Worm (Caenorhabditis elegans) whole organism, mixed stage, embryonic: ENCODE data around the gene npr-40.

Experiments
- M03D4.4 ChIP-seq: sonication (generic microtip); optimal IDR thresholded peaks from 2 replicates; lab custom pipeline; 2017; ENCODE audit warnings: mild to moderate bottlenecking, missing genetic modification characterization, missing compliant biosample characterization
- bed-3 ChIP-seq: fragments of 200-800 bp; sonication (Bioruptor generic); optimal IDR thresholded peaks from 3 replicates; lab custom pipeline; 2018; ENCODE audit warnings: mild to moderate bottlenecking, missing genetic modification characterization, moderate library complexity, missing compliant biosample characterization
- blmp-1 ChIP-seq: fragments of 150-350 bp; optimal IDR thresholded peaks from 2 replicates; lab custom pipeline; 2014; ENCODE audit warnings: missing biosample characterization, missing genetic modification characterization
- ceh-39 ChIP-seq: fragments of 150-350 bp; optimal IDR thresholded peaks from 2 replicates; lab custom pipeline; 2014; ENCODE audit warnings: missing biosample characterization, missing genetic modification characterization
- ceh-83 ChIP-seq: fragments of 200-800 bp; sonication (Bioruptor generic); optimal IDR thresholded peaks from 2 replicates; lab custom pipeline; 2018; ENCODE audit warnings: mild to moderate bottlenecking, missing genetic modification characterization, missing compliant biosample characterization
- ces-1 ChIP-seq: fragments of 150-350 bp; optimal IDR thresholded peaks from 2 replicates; lab custom pipeline; 2014; ENCODE audit warnings: missing biosample characterization, missing genetic modification reagents, missing genetic modification characterization
- cnd-1 ChIP-seq: fragments of 200-800 bp; sonication (Bioruptor generic); optimal IDR thresholded peaks from 2 replicates; lab custom pipeline; 2018; ENCODE audit warnings: mild to moderate bottlenecking, missing genetic modification characterization, missing compliant biosample characterization
- elt-1 ChIP-seq: sonication (generic microtip); optimal IDR thresholded peaks from 2 replicates; lab custom pipeline; 2017; ENCODE audit warnings: missing genetic modification characterization, mild to moderate bottlenecking, missing compliant biosample characterization, antibody characterized with exemption, moderate library complexity, borderline replicate concordance; ENCODE audit not compliant: insufficient read depth
- elt-3 ChIP-seq: fragments of 150-350 bp; optimal IDR thresholded peaks from 2 replicates; lab custom pipeline; 2014; ENCODE audit warnings: missing biosample characterization, missing genetic modification characterization
- flh-1 ChIP-seq: fragments of 200-800 bp; sonication (Bioruptor generic); optimal IDR thresholded peaks from 2 replicates; lab custom pipeline; 2018; ENCODE audit warnings: mild to moderate bottlenecking, missing genetic modification characterization, moderate library complexity, missing compliant biosample characterization
- ham-2 ChIP-seq: fragments of 200-800 bp; sonication (Bioruptor generic); optimal IDR thresholded peaks from 2 replicates; lab custom pipeline; 2018; ENCODE audit warnings: mild to moderate bottlenecking, missing genetic modification characterization, missing compliant biosample characterization
- hlh-1 ChIP-seq: fragments of 150-350 bp; optimal IDR thresholded peaks from 2 replicates; lab custom pipeline; 2014; ENCODE audit warnings: missing biosample characterization, missing genetic modification reagents, missing genetic modification characterization
- lin-32 ChIP-seq: fragments of 200-800 bp; sonication (Bioruptor generic); optimal IDR thresholded peaks from 2 replicates; lab custom pipeline; 2018; ENCODE audit warnings: mild to moderate bottlenecking, missing genetic modification characterization, missing compliant biosample characterization
- lsy-2 ChIP-seq: fragments of 150-350 bp; optimal IDR thresholded peaks from 2 replicates; lab custom pipeline; 2014; ENCODE audit warnings: missing biosample characterization, missing genetic modification characterization
- mab-5 ChIP-seq: fragments of 150-350 bp; optimal IDR thresholded peaks from 2 replicates; lab custom pipeline; 2014; ENCODE audit warnings: missing biosample characterization, missing genetic modification characterization
- mep-1 ChIP-seq: fragments of 150-350 bp; optimal IDR thresholded peaks from 2 replicates; lab custom pipeline; 2017; ENCODE audit warnings: missing biosample characterization, missing genetic modification reagents, missing genetic modification characterization, inconsistent platforms
- mls-2 ChIP-seq: sonication (generic microtip); optimal IDR thresholded peaks from 2 replicates; lab custom pipeline; 2016; ENCODE audit warnings: mild to moderate bottlenecking, missing genetic modification characterization, moderate library complexity, missing compliant biosample characterization
- nhr-2 ChIP-seq: fragments of 150-350 bp; optimal IDR thresholded peaks from 2 replicates; lab custom pipeline; 2014; ENCODE audit warnings: missing biosample characterization, missing genetic modification characterization
- nhr-237 ChIP-seq: fragments of 150-350 bp; optimal IDR thresholded peaks from 2 replicates; lab custom pipeline; 2014; ENCODE audit warnings: missing biosample characterization, missing genetic modification characterization
- nhr-28 ChIP-seq: fragments of 150-350 bp; optimal IDR thresholded peaks from 2 replicates; lab custom pipeline; 2014; ENCODE audit warnings: missing biosample characterization, missing genetic modification characterization
- nhr-76 ChIP-seq: sonication (generic microtip); optimal IDR thresholded peaks from 2 replicates; lab custom pipeline; 2017; ENCODE audit warnings: missing biosample characterization, missing genetic modification characterization
- sem-2 ChIP-seq: fragments of 200-800 bp; sonication (Bioruptor generic); optimal IDR thresholded peaks from 2 replicates; lab custom pipeline; 2018; ENCODE audit warnings: mild to moderate bottlenecking, missing genetic modification characterization, missing compliant biosample characterization
- sptf-1 ChIP-seq: sonication (generic microtip); optimal IDR thresholded peaks from 2 replicates; lab custom pipeline; 2017; ENCODE audit warnings: mild to moderate bottlenecking, missing genetic modification characterization, moderate library complexity, missing compliant biosample characterization
- tbx-8 ChIP-seq: fragments of 200-800 bp; sonication (Bioruptor generic); optimal IDR thresholded peaks from 2 replicates; lab custom pipeline; 2018; ENCODE audit warnings: mild to moderate bottlenecking, missing genetic modification characterization, moderate library complexity, missing compliant biosample characterization
- unc-120 ChIP-seq: sonication (generic microtip); optimal IDR thresholded peaks from 2 replicates; lab custom pipeline; 2017; ENCODE audit warnings: missing genetic modification characterization, missing compliant biosample characterization; ENCODE audit not compliant: poor library complexity, severe bottlenecking
- unc-39 ChIP-seq: fragments of 150-350 bp; optimal IDR thresholded peaks from 2 replicates; lab custom pipeline; 2014; ENCODE audit warnings: missing biosample characterization, missing genetic modification characterization
- unc-62 ChIP-seq: fragments of 150-350 bp; optimal IDR thresholded peaks from 2 replicates; lab custom pipeline; 2014; ENCODE audit warnings: missing biosample characterization, missing genetic modification reagents, missing genetic modification characterization
- zip-8 ChIP-seq: fragments of 150-350 bp; optimal IDR thresholded peaks from 2 replicates; lab custom pipeline; 2014; ENCODE audit warnings: missing biosample characterization, missing genetic modification characterization
- ztf-11 ChIP-seq: fragments of 150-350 bp; optimal IDR thresholded peaks from 2 replicates; lab custom pipeline; 2014; ENCODE audit warnings: missing biosample characterization, missing genetic modification characterization

Gene npr-40

ce11 chrX:14881119-14881518, 37.5 kb upstream of the npr-40 start, which contains the start of gene flp-8:
TSS of gene flp-8 (plus strand) at chrX:14881419.
- TF ChIP-seq ham-2 (GFP tag; lab: Kevin White, UChicago) (no peak), unc-120 (no peak), hlh-1 (tag; lab: Kevin White, UChicago) (no peak)

- no peak for TF ChIP-seq unc-62
- peak; percentile 32 for TF ChIP-seq sptf-1 (tag; lab: Kevin White, UChicago)
Measured at ce11 chrX:14885855-14886254, 32.8 kb upstream of the npr-40 start.

- TF ChIP-seq nhr-76 (tag; lab: Kevin White, UChicago) (no peak), mab-5 (no peak), mep-1 (tag; lab: Kevin White, UChicago) (no peak), sptf-1 (tag; lab: Kevin White, UChicago) (no peak), ztf-11 (no peak), mls-2 (tag; lab: Kevin White, UChicago) (no peak), hlh-1 (tag; lab: Kevin White, UChicago) (no peak)
Measured at ce11 chrX:14888188-14888587, 30.4 kb upstream of the npr-40 start, which contains the start of gene daf-6. TSS of gene daf-6 (plus strand) at chrX:14888488.

- TF ChIP-seq lin-32 (GFP tag; lab: Kevin White, UChicago), result no peak
- no peak for TF ChIP-seq unc-39 (tag; lab: Kevin White, UChicago)
- no peak for TF ChIP-seq ceh-83 (GFP tag; lab: Kevin White, UChicago)
- TF ChIP-seq sem-2 (GFP tag; lab: Kevin White, UChicago), result no peak
- TF ChIP-seq nhr-2 (tag; lab: Kevin White, UChicago), result no peak
- no peak for TF ChIP-seq zip-8 (tag; lab: Kevin White, UChicago)
- no peak for TF ChIP-seq elt-3 (tag; lab: Kevin White, UChicago)
- TF ChIP-seq nhr-237 (tag; lab: Kevin White, UChicago), result no peak
- no peak for TF ChIP-seq nhr-28 (tag; lab: Kevin White, UChicago)
- no peak for TF ChIP-seq tbx-8 (GFP tag; lab: Kevin White, UChicago)
- TF ChIP-seq M03D4.4 (tag; lab: Kevin White, UChicago), result no peak
- no peak for TF ChIP-seq unc-120
Measured at ce11 chrX:14894380-14894779, 24.3 kb upstream of the npr-40 start.

ce11 chrX:14894845-14895244, 23.8 kb upstream of the npr-40 start, which contains the start of gene nac-1:
TSS of gene nac-1 (plus strand) at chrX:14895145.
- no peak for TF ChIP-seq unc-120
- no peak for TF ChIP-seq sem-2 (GFP tag; lab: Kevin White, UChicago)
- no peak for TF ChIP-seq ham-2 (GFP tag; lab: Kevin White, UChicago)
- no peak for TF ChIP-seq cnd-1 (tag; lab: Kevin White, UChicago)
- TF ChIP-seq nhr-2 (tag; lab: Kevin White, UChicago), result no peak
- no peak for TF ChIP-seq unc-62
- no peak for TF ChIP-seq nhr-237 (tag; lab: Kevin White, UChicago)
- TF ChIP-seq mep-1 (tag; lab: Kevin White, UChicago), result no peak
- TF ChIP-seq flh-1, result no peak
- TF ChIP-seq lin-32 (GFP tag; lab: Kevin White, UChicago), result no peak

ce11 chrX:14897192-14897591, 21.4 kb upstream of the npr-40 start:
- TF ChIP-seq sptf-1 (tag; lab: Kevin White, UChicago), result no peak
- no peak for TF ChIP-seq unc-62
- TF ChIP-seq mab-5, result no peak
- no peak for TF ChIP-seq nhr-76 (tag; lab: Kevin White, UChicago)
- TF ChIP-seq nhr-2 (tag; lab: Kevin White, UChicago), result no peak
- TF ChIP-seq bed-3 (GFP tag; lab: Kevin White, UChicago), result no peak
- TF ChIP-seq sem-2 (GFP tag; lab: Kevin White, UChicago), result no peak
- TF ChIP-seq hlh-1 (tag; lab: Kevin White, UChicago), result no peak
- no peak for TF ChIP-seq lin-32 (GFP tag; lab: Kevin White, UChicago)
- no peak for TF ChIP-seq unc-39 (tag; lab: Kevin White, UChicago)
- TF ChIP-seq zip-8 (tag; lab: Kevin White, UChicago), result no peak
- no peak for TF ChIP-seq tbx-8 (GFP tag; lab: Kevin White, UChicago)
- TF ChIP-seq, all 35 proteins: peak for 0

- TF ChIP-seq hlh-1 (tag; lab: Kevin White, UChicago), result no peak
- TF ChIP-seq nhr-28 (tag; lab: Kevin White, UChicago), result no peak
- TF ChIP-seq lsy-2 (tag; lab: Kevin White, UChicago), result no peak
- TF ChIP-seq nhr-2 (tag; lab: Kevin White, UChicago), result no peak
- no peak for TF ChIP-seq bed-3 (GFP tag; lab: Kevin White, UChicago)
- TF ChIP-seq nhr-237 (tag; lab: Kevin White, UChicago), result no peak
- TF ChIP-seq blmp-1 (tag; lab: Kevin White, UChicago), result no peak
- TF ChIP-seq mep-1 (tag; lab: Kevin White, UChicago), result no peak
- TF ChIP-seq unc-62, result no peak
- TF ChIP-seq zip-8 (tag; lab: Kevin White, UChicago), result no peak
- TF ChIP-seq cnd-1 (tag; lab: Kevin White, UChicago), result no peak
- no peak for TF ChIP-seq tbx-8 (GFP tag; lab: Kevin White, UChicago)
- no peak for TF ChIP-seq lin-32 (GFP tag; lab: Kevin White, UChicago)
- TF ChIP-seq ces-1 (GFP tag; lab: Kevin White, UChicago), result no peak
- no peak for TF ChIP-seq unc-120
- TF ChIP-seq mls-2 (tag; lab: Kevin White, UChicago), result no peak
- no peak for TF ChIP-seq ztf-11
- no peak for TF ChIP-seq ceh-39 (tag; lab: Kevin White, UChicago)
- TF ChIP-seq elt-1 (tag; lab: Kevin White, UChicago), result no peak
Measured at ce11 chrX:14898205-14898604, 20.4 kb upstream of the npr-40 start, which contains the start of gene lips-8. TSS of gene lips-8 (plus strand) at chrX:14898505.
